Fruit fly (Drosophila melanogaster): ENCODE results near the gene b.

b gene

dm6 chr2L:13820948-13821347 lies at the start of gene b:
Gene b, plus strand, starts transcription at chr2L:13821248.
- TF ChIP-seq Dll (optimal IDR thresholded peaks at IDR 0.05) = no peak
- TF ChIP-seq pan (optimal IDR thresholded peaks at IDR 0.05) = no peak
- TF ChIP-seq CG8478 (optimal IDR thresholded peaks at IDR 0.05) = no peak
- no peak for TF ChIP-seq psq (optimal IDR thresholded peaks at IDR 0.05)
- TF ChIP-seq usp (GFP tag; optimal IDR thresholded peaks at IDR 0.05) = no peak
- TF ChIP-seq EcR (GFP tag; optimal IDR thresholded peaks at IDR 0.05) = no peak

- TF ChIP-seq usp (GFP tag; optimal IDR thresholded peaks at IDR 0.05) (no peak), EcR (GFP tag; optimal IDR thresholded peaks at IDR 0.05) (no peak), Dll (optimal IDR thresholded peaks at IDR 0.05) (no peak), CG8478 (optimal IDR thresholded peaks at IDR 0.05) (no peak), pan (optimal IDR thresholded peaks at IDR 0.05) (no peak), psq (optimal IDR thresholded peaks at IDR 0.05) (no peak)
These were observed 47.4 kb upstream of the b start, which contains the start of gene CG43376 for dm6 chr2L:13773697-13774096. Gene CG43376, plus strand, starts transcription at chr2L:13773997.

- TF ChIP-seq usp (GFP tag; optimal IDR thresholded peaks at IDR 0.05) (no peak), Dll (optimal IDR thresholded peaks at IDR 0.05) (no peak), psq (optimal IDR thresholded peaks at IDR 0.05) (no peak), EcR (GFP tag; optimal IDR thresholded peaks at IDR 0.05) (no peak), CG8478 (optimal IDR thresholded peaks at IDR 0.05) (no peak), pan (optimal IDR thresholded peaks at IDR 0.05) (no peak)
These were observed 43.9 kb upstream of the b start for dm6 chr2L:13776928-13777686.

- TF ChIP-seq usp (GFP tag; optimal IDR thresholded peaks at IDR 0.05) (no peak), EcR (GFP tag; optimal IDR thresholded peaks at IDR 0.05) (no peak), CG8478 (optimal IDR thresholded peaks at IDR 0.05) (no peak), Dll (optimal IDR thresholded peaks at IDR 0.05) (no peak), pan (optimal IDR thresholded peaks at IDR 0.05) (no peak), psq (optimal IDR thresholded peaks at IDR 0.05) (no peak)
These were observed 42.4 kb upstream of the b start for dm6 chr2L:13778648-13779047.

dm6 chr2L:13779162-13779561 lies 41.9 kb upstream of the b start:
- TF ChIP-seq psq (optimal IDR thresholded peaks at IDR 0.05) = no peak
- TF ChIP-seq EcR (GFP tag; optimal IDR thresholded peaks at IDR 0.05) = no peak
- no peak for TF ChIP-seq Dll (optimal IDR thresholded peaks at IDR 0.05)
- TF ChIP-seq pan (optimal IDR thresholded peaks at IDR 0.05) = no peak
- TF ChIP-seq usp (GFP tag; optimal IDR thresholded peaks at IDR 0.05) = no peak
- TF ChIP-seq CG8478 (optimal IDR thresholded peaks at IDR 0.05) = no peak

- TF ChIP-seq Dll (optimal IDR thresholded peaks at IDR 0.05) (no peak), pan (optimal IDR thresholded peaks at IDR 0.05) (no peak), CG8478 (optimal IDR thresholded peaks at IDR 0.05) (no peak), psq (optimal IDR thresholded peaks at IDR 0.05) (no peak), EcR (GFP tag; optimal IDR thresholded peaks at IDR 0.05) (no peak), usp (GFP tag; optimal IDR thresholded peaks at IDR 0.05) (no peak)
These were observed 41.3 kb upstream of the b start for dm6 chr2L:13779795-13780108.

dm6 chr2L:13780109-13780947 lies 40.7 kb upstream of the b start, which contains the start of the genes CG9008 and p38b:
Gene CG9008, minus strand, starts transcription at chr2L:13780165.
Gene p38b, plus strand, starts transcription at chr2L:13780689.
- TF ChIP-seq CG8478 (optimal IDR thresholded peaks at IDR 0.05) (no peak), pan (optimal IDR thresholded peaks at IDR 0.05) (no peak), usp (GFP tag; optimal IDR thresholded peaks at IDR 0.05) (no peak), Dll (optimal IDR thresholded peaks at IDR 0.05) (no peak), psq (optimal IDR thresholded peaks at IDR 0.05) (no peak)

- TF ChIP-seq pan (optimal IDR thresholded peaks at IDR 0.05) (no peak), Dll (optimal IDR thresholded peaks at IDR 0.05) (no peak), usp (GFP tag; optimal IDR thresholded peaks at IDR 0.05) (no peak), CG8478 (optimal IDR thresholded peaks at IDR 0.05) (no peak), EcR (GFP tag; optimal IDR thresholded peaks at IDR 0.05) (no peak), psq (optimal IDR thresholded peaks at IDR 0.05) (no peak)
These were observed 37.5 kb upstream of the b start, which contains the start of gene Eato for dm6 chr2L:13783264-13784154. Gene Eato, plus strand, starts transcription at chr2L:13784084.

- TF ChIP-seq usp (GFP tag; optimal IDR thresholded peaks at IDR 0.05) = no peak
- TF ChIP-seq CG8478 (optimal IDR thresholded peaks at IDR 0.05) = no peak
- no peak for TF ChIP-seq EcR (GFP tag; optimal IDR thresholded peaks at IDR 0.05)
- no peak for TF ChIP-seq pan (optimal IDR thresholded peaks at IDR 0.05)
- no peak for TF ChIP-seq Dll (optimal IDR thresholded peaks at IDR 0.05)
- no peak for TF ChIP-seq psq (optimal IDR thresholded peaks at IDR 0.05)
These were observed 36.8 kb upstream of the b start, which contains the start of gene CG16890 for dm6 chr2L:13784155-13784681. Gene CG16890, minus strand, starts transcription at chr2L:13784338.

- TF ChIP-seq pan (optimal IDR thresholded peaks at IDR 0.05) = no peak
- no peak for TF ChIP-seq CG8478 (optimal IDR thresholded peaks at IDR 0.05)
- no peak for TF ChIP-seq psq (optimal IDR thresholded peaks at IDR 0.05)
- no peak for TF ChIP-seq EcR (GFP tag; optimal IDR thresholded peaks at IDR 0.05)
- no peak for TF ChIP-seq Dll (optimal IDR thresholded peaks at IDR 0.05)
- no peak for TF ChIP-seq usp (GFP tag; optimal IDR thresholded peaks at IDR 0.05)
These were observed 30.3 kb upstream of the b start, which contains the start of gene CG16863 for dm6 chr2L:13790715-13791114. Gene CG16863, plus strand, starts transcription at chr2L:13790959.

- TF ChIP-seq EcR (GFP tag; optimal IDR thresholded peaks at IDR 0.05) (no peak), psq (optimal IDR thresholded peaks at IDR 0.05) (no peak)
These were observed 27.6 kb upstream of the b start, which contains the start of gene Sec71 for dm6 chr2L:13793405-13793804. Gene Sec71, plus strand, starts transcription at chr2L:13793521.
